Worm (Caenorhabditis elegans): Measurements from ENCODE around the gene srlf-22.

DNA sequence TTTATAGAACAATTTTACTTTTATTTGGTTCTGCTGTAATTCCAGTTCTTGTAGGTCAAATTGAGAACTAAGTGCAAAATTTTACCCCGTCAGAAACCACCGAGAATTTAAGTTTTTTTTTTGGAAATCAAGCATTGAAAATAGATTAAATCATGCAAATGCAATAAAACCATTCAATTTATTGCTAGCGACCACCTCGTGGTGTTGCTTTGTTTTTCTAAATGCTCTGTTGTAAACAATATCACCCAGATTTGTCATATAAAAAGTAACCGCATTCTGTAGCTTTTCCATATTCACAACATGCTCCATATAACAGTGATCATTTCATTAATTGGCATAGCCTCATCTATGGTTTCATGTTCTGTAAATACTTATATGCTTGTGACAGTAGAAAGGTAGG is 41.4 kb upstream of the srlf-22 start, which contains the start of gene srbc-12:
- no peak for TF ChIP-seq ztf-23 (GFP tag; IDR thresholded peaks at IDR 0.05)
- no peak for TF ChIP-seq flt-1 (GFP tag; IDR thresholded peaks at IDR 0.05)

Data from whole organism, midembryonic.